Worm (Caenorhabditis elegans) whole organism, L4/young adult: ENCODE measurements around the gene Y82E9BL.18.

ENCODE experiments used
- W03F9.2 ChIP-seq: fragments of 150-350 bp; optimal IDR thresholded peaks from 2 replicates; lab custom pipeline; 2014; ENCODE audit warnings: missing biosample characterization, missing genetic modification characterization
- dao-5 ChIP-seq: sonication (generic microtip); optimal IDR thresholded peaks from 2 replicates; lab custom pipeline; 2016; ENCODE audit warnings: missing genotype, missing genetic modification characterization, moderate library complexity, missing compliant biosample characterization
- him-1 ChIP-seq: sonication (generic microtip); optimal IDR thresholded peaks from 2 replicates; lab custom pipeline; 2016; ENCODE audit warnings: missing genotype, missing genetic modification reagents, missing genetic modification characterization, missing compliant biosample characterization

Gene Y82E9BL.18

DNA sequence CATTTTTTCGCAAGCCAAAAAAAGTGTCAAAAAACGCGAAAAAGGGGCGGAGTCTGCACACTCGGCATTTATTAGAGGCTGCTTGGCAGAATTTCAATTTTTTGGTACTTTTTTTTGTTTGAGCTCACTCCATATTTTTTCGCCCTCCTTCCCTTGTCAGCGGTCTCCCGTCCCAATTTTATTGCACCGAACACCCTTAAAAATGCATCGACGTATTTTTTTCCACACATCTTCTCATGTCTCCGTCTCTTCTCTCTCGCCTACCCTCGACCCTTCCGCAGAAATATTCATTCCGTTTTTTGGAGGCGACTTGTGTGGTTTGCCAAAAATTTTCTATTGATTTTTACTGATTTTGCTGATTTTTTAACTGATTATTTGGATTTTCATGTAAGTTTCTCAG, at the start of gene Y82E9BL.18:
Y82E9BL.18 (plus strand) TSS at position 301 of the 400 bp plus-strand sequence.
- TF ChIP-seq W03F9.2 (tag; lab: Kevin White, UChicago) (no peak), him-1 (no peak), dao-5 (tag; lab: Kevin White, UChicago) (no peak)

- no peak for TF ChIP-seq W03F9.2 (tag; lab: Kevin White, UChicago)
- TF ChIP-seq him-1, result no peak
- no peak for TF ChIP-seq dao-5 (tag; lab: Kevin White, UChicago)
These were observed 47.4 kb upstream of the Y82E9BL.18 start for ce11 chrIII:1279197-1279596.

DNA sequence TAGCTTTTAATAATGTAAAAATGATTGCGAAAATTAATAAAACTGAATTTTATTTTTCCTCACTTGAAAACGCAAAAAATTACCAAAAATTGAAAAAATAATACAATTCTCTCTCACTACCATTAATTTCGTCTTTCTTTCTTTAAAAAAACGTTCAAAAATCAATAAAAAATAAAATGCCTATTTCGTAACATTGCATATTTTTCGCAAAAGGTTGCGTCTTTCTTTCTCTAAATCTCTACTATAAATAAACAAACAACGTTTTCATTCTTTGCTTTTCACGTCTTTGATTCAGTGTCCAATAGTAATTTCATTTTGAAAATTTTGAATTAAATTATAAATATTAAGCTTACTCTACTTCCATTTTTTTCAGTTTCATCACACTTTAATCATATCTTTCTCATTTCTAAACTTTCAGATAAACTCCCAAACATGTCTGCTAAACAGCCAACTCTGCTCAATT, 42.0 kb upstream of the Y82E9BL.18 start, which contains the start of gene fbxa-37:
fbxa-37 (plus strand) TSS at position 413 of the 463 bp plus-strand sequence.
- TF ChIP-seq him-1 (no peak), dao-5 (tag; lab: Kevin White, UChicago) (no peak), W03F9.2 (tag; lab: Kevin White, UChicago) (no peak)

- no peak for TF ChIP-seq W03F9.2 (tag; lab: Kevin White, UChicago)
- TF ChIP-seq dao-5 (tag; lab: Kevin White, UChicago), result no peak
- TF ChIP-seq him-1, result no peak
These were observed 38.0 kb upstream of the Y82E9BL.18 start, which contains the start of gene fbxa-50 for ce11 chrIII:1288473-1289056. fbxa-50 (minus strand) TSS chrIII:1288523.

- TF ChIP-seq dao-5 (tag; lab: Kevin White, UChicago) (no peak), him-1 (no peak), W03F9.2 (tag; lab: Kevin White, UChicago) (no peak)
These were observed 37.5 kb upstream of the Y82E9BL.18 start for ce11 chrIII:1289139-1289538.

DNA sequence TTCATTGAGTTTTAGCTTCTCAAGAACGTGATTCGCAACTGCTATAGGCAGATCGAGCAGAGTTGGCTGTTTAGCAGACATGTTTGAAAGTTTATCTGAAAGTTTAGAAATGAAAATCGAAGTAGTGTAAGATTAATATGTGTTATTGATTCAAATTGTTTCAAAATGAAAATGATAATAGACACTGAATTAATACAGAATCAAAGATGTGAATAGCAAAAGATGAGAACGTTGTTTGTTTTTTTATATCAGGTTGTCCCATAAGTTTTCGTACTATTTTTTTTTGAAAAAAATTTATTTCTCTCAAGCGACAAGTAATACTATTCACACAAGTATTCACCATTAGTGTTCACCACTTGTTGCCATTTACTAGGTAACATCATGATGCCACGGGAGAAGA, 33.5 kb upstream of the Y82E9BL.18 start, which contains the start of gene fbxa-36:
fbxa-36 (minus strand) TSS at position 101 of the 400 bp plus-strand sequence.
- TF ChIP-seq dao-5 (tag; lab: Kevin White, UChicago) (no peak), him-1 (no peak), W03F9.2 (tag; lab: Kevin White, UChicago) (no peak)

- TF ChIP-seq dao-5 (tag; lab: Kevin White, UChicago), result no peak
- TF ChIP-seq W03F9.2 (tag; lab: Kevin White, UChicago), result no peak
- TF ChIP-seq him-1, result no peak
These were observed 31.4 kb upstream of the Y82E9BL.18 start, which contains the start of gene fbxa-35 for ce11 chrIII:1295149-1295716. fbxa-35 (plus strand) TSS chrIII:1295666.

ce11 chrIII:1297604-1298003, 29.0 kb upstream of the Y82E9BL.18 start, which contains the start of gene fbxa-28:
fbxa-28 (plus strand) TSS chrIII:1297904.
- TF ChIP-seq him-1, result no peak
- TF ChIP-seq W03F9.2 (tag; lab: Kevin White, UChicago), result no peak
- TF ChIP-seq dao-5 (tag; lab: Kevin White, UChicago), result no peak

- TF ChIP-seq W03F9.2 (tag; lab: Kevin White, UChicago), result no peak
These were observed 23.2 kb upstream of the Y82E9BL.18 start, which contains the start of gene fbxa-75 for ce11 chrIII:1303414-1303813. fbxa-75 (plus strand) TSS chrIII:1303714.

DNA sequence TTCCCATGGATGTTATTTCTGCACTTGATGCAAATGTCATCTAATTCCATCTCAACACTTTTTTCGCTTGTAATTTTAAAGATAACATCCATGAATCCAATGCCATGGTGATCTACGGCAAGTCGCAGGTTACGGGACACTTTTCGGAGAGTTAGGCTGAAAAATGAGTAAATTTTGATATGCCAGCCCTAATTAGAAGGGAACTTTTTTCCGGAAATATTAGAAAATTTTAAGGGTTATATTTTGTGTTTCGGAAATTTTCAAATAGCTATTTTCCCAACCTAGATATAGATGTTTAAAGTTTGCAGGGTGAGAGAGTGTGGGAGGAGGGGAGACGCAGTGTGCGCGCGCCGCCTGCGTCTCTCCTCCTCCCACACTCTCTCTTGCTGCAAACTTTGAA, 19.3 kb upstream of the Y82E9BL.18 start:
- TF ChIP-seq W03F9.2 (tag; lab: Kevin White, UChicago), result no peak
- TF ChIP-seq dao-5 (tag; lab: Kevin White, UChicago), result no peak
- TF ChIP-seq him-1, result no peak

DNA sequence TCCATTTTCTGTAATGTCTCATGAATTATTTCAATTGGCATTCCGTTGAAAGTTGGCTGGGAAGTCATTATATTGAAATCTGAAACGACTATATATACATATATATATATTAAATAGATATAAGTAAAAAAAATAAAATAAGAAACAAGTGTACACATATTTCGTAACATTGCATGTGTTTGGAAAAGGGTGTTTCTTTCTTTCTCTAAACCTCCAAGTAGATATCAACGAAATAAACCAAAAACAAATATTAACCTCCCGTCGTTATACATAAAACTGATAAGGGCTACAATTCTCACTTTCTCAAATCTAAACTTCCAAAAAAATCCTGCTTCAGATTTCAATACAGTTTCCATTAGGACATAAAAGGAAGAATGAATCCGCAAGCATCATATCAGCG, 18.4 kb upstream of the Y82E9BL.18 start, which contains the start of gene fbxa-79:
fbxa-79 (minus strand) TSS at position 86 of the 400 bp plus-strand sequence.
- no peak for TF ChIP-seq him-1
- no peak for TF ChIP-seq W03F9.2 (tag; lab: Kevin White, UChicago)
- TF ChIP-seq dao-5 (tag; lab: Kevin White, UChicago), result no peak

ce11 chrIII:1308887-1309286, 17.7 kb upstream of the Y82E9BL.18 start, which contains the start of gene Y82E9BL.12:
Y82E9BL.12 (plus strand) TSS chrIII:1309187.
- TF ChIP-seq dao-5 (tag; lab: Kevin White, UChicago), result no peak
- no peak for TF ChIP-seq him-1
- TF ChIP-seq W03F9.2 (tag; lab: Kevin White, UChicago), result no peak

DNA sequence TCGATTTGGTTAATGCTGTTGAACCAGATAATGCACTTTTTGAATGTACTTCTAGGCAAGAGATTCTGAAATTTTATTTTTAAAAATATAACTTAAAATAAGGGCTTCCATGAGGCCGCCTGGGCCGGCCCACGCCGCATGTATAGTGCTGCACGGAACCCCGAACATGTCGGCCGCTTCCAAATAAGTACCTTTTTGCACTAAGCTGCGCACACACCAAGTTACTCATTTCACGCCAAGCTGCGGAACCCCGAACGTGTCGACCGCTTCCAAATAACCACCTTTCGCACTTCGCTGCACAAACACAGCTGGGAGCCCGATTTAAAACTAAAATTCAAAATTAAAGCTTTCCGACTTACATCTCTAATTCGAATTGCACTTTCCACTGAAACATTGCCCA, 15.2 kb upstream of the Y82E9BL.18 start:
- TF ChIP-seq dao-5 (tag; lab: Kevin White, UChicago), result no peak

ce11 chrIII:1314283-1314682, 12.3 kb upstream of the Y82E9BL.18 start:
- TF ChIP-seq W03F9.2 (tag; lab: Kevin White, UChicago) (no peak), him-1 (no peak), dao-5 (tag; lab: Kevin White, UChicago) (no peak)
